Fruit fly (Drosophila melanogaster): ENCODE measurements around the gene Gr93c.

Gene Gr93c

dm6 chr3R:21856098-21856872, 11.2 kb upstream of the Gr93c start, which contains the start of gene glec (continued):
- TF ChIP-seq az2 (GFP tag; optimal IDR thresholded peaks at IDR 0.05) (peak; percentile 13), cg (GFP tag; optimal IDR thresholded peaks at IDR 0.05) (peak; percentile 28), Sry-β (GFP tag; optimal IDR thresholded peaks at IDR 0.05) (no peak), CG18619 (GFP tag; optimal IDR thresholded peaks at IDR 0.05) (no peak), Ets97D (GFP tag; optimal IDR thresholded peaks at IDR 0.05) (no peak), hbn (GFP tag; IDR thresholded peaks at IDR 0.05; ENCODE audit: partially characterized antibody) (no peak), CG1529 (GFP tag; optimal IDR thresholded peaks at IDR 0.05) (no peak), HLH4C (GFP tag; IDR thresholded peaks at IDR 0.05; ENCODE audit: partially characterized antibody) (peak; percentile 51), CG9437 (GFP tag; optimal IDR thresholded peaks at IDR 0.05) (peak; percentile 25), en (GFP tag; optimal IDR thresholded peaks at IDR 0.05) (no peak), Nf-YA (GFP tag; IDR thresholded peaks at IDR 0.05) (no peak), CG8281 (tag; optimal IDR thresholded peaks at IDR 0.05) (no peak), dimm (GFP tag; IDR thresholded peaks at IDR 0.05) (no peak), Bgb (GFP tag; IDR thresholded peaks at IDR 0.05; ENCODE audit: partially characterized antibody) (peak; percentile 73), Lhr (GFP tag; optimal IDR thresholded peaks at IDR 0.05) (no peak), Myb (GFP tag; optimal IDR thresholded peaks at IDR 0.05) (peak; percentile 9), Awh (GFP tag; IDR thresholded peaks at IDR 0.05) (peak; percentile 5; the same call in 1 of the 2 replicates), Atf6 (GFP tag; IDR thresholded peaks at IDR 0.05) (peak; percentile 16; the same call in 1 of the 2 replicates), mirr (GFP tag; optimal IDR thresholded peaks at IDR 0.05) (peak; percentile 72), oc (tag; optimal IDR thresholded peaks at IDR 0.05) (peak; percentile 71), zfh2 (GFP tag; optimal IDR thresholded peaks at IDR 0.05) (no peak), CG10267 (tag; optimal IDR thresholded peaks at IDR 0.05) (no peak), CG30431 (GFP tag; optimal IDR thresholded peaks at IDR 0.05) (no peak), trh (GFP tag; optimal IDR thresholded peaks at IDR 0.05) (peak; percentile 7), CHES-1-like (GFP tag; optimal IDR thresholded peaks at IDR 0.05) (peak; percentile 1), NK7.1 (GFP tag; optimal IDR thresholded peaks at IDR 0.05) (no peak), CG11456 (GFP tag; IDR thresholded peaks at IDR 0.05) (0 out of 3 replicates have a peak, but pooled peaks have one; percentile 37), Hr39 (optimal IDR thresholded peaks at IDR 0.05) (no peak), crp (GFP tag; optimal IDR thresholded peaks at IDR 0.05) (no peak), Nf-YB (GFP tag; optimal IDR thresholded peaks at IDR 0.05) (no peak), CG11560 (tag; IDR thresholded peaks at IDR 0.05) (no peak), scrt (GFP tag; optimal IDR thresholded peaks at IDR 0.05) (peak; percentile 21), PHDP (tag; optimal IDR thresholded peaks at IDR 0.05) (peak; percentile 16), kni (GFP tag; optimal IDR thresholded peaks at IDR 0.05) (peak; percentile 6), Abd-B (GFP tag; optimal IDR thresholded peaks at IDR 0.05) (no peak), CG12659 (GFP tag; optimal IDR thresholded peaks at IDR 0.05) (peak; percentile 25), CG6813 (GFP tag; optimal IDR thresholded peaks at IDR 0.05) (no peak), CG13424 (tag; optimal IDR thresholded peaks at IDR 0.05) (peak; percentile 51), Pdp1 (GFP tag; optimal IDR thresholded peaks at IDR 0.05) (peak in 1 of 2 experiments; percentile 54), dmrt99B (tag; optimal IDR thresholded peaks at IDR 0.05) (peak; percentile 21), chinmo (GFP tag; IDR thresholded peaks at IDR 0.05; ENCODE audit: partially characterized antibody) (peak; percentile 91), ranshi (GFP tag; IDR thresholded peaks at IDR 0.05) (no peak), salm (tag; optimal IDR thresholded peaks at IDR 0.05) (peak; percentile 18), corto (GFP tag; optimal IDR thresholded peaks at IDR 0.05) (peak; percentile 62), Deaf1 (tag; optimal IDR thresholded peaks at IDR 0.05) (peak; percentile 34), wor (GFP tag; IDR thresholded peaks at IDR 0.05) (0 out of 2 replicates have a peak, but pooled peaks have one; percentile 28), Atf3 (GFP tag; optimal IDR thresholded peaks at IDR 0.05) (peak; percentile 36), NfI (GFP tag; optimal IDR thresholded peaks at IDR 0.05) (peak; percentile 28)

All from whole organism, embryonic.